Fruit fly (Drosophila melanogaster): Measurements from ENCODE around the gene CG13950.

Gene CG13950

dm6 chr2L:825768-826263, 34.2 kb upstream of the CG13950 start, which contains the start of the genes CG3862 and dock (continued):
- TF ChIP-seq HmgD (GFP tag; optimal IDR thresholded peaks at IDR 0.05) (peak; percentile 83), grau (tag; optimal IDR thresholded peaks at IDR 0.05) (peak; percentile 36), onecut (GFP tag; IDR thresholded peaks at IDR 0.05) (peak; percentile 44), HLHmδ (GFP tag; optimal IDR thresholded peaks at IDR 0.05) (peak; percentile 54), CG17612 (GFP tag; IDR thresholded peaks at IDR 0.05) (no peak), Usf (GFP tag; optimal IDR thresholded peaks at IDR 0.05) (no peak), Lhr (GFP tag; optimal IDR thresholded peaks at IDR 0.05) (peak; percentile 21), CG10979 (tag; optimal IDR thresholded peaks at IDR 0.05) (peak; percentile 43), seq (GFP tag; IDR thresholded peaks at IDR 0.05) (no peak), al (GFP tag; IDR thresholded peaks at IDR 0.05) (0 out of 2 replicates have a peak, but pooled peaks have one; percentile 33), CG10431 (GFP tag; optimal IDR thresholded peaks at IDR 0.05) (peak; percentile 38), CG12942 (GFP tag; optimal IDR thresholded peaks at IDR 0.05) (no peak), knrl (GFP tag; IDR thresholded peaks at IDR 0.05; ENCODE audit: partially characterized antibody) (peak; percentile 91), CG6272 (GFP tag; IDR thresholded peaks at IDR 0.05) (peak; percentile 63; the same call in 1 of the 2 replicates), trh (GFP tag; optimal IDR thresholded peaks at IDR 0.05) (no peak), bsh (GFP tag; optimal IDR thresholded peaks at IDR 0.05) (peak; percentile 7 to 46), repo (GFP tag; optimal IDR thresholded peaks at IDR 0.05) (peak; percentile 75), CG16779 (GFP tag; IDR thresholded peaks at IDR 0.05) (no peak), Lpt (GFP tag; optimal IDR thresholded peaks at IDR 0.05) (no peak), CG2889 (GFP tag; IDR thresholded peaks at IDR 0.05) (no peak), Chrac-16 (GFP tag; optimal IDR thresholded peaks at IDR 0.05) (peak; percentile 11), CG17328 (GFP tag; IDR thresholded peaks at IDR 0.05) (0 out of 2 replicates have a peak, but pooled peaks have one; percentile 4), Atf-2 (GFP tag; optimal IDR thresholded peaks at IDR 0.05) (peak; percentile 10), CG12744 (GFP tag; optimal IDR thresholded peaks at IDR 0.05) (no peak), oc (tag; optimal IDR thresholded peaks at IDR 0.05) (peak; percentile 56), CG5245 (GFP tag; optimal IDR thresholded peaks at IDR 0.05) (peak; percentile 41), Abd-B (GFP tag; optimal IDR thresholded peaks at IDR 0.05) (peak; percentile 39), slbo (GFP tag; IDR thresholded peaks at IDR 0.05) (peak; percentile 75), Pdp1 (GFP tag; optimal IDR thresholded peaks at IDR 0.05) (peak; percentile 52 to 86), CG10209 (GFP tag; optimal IDR thresholded peaks at IDR 0.05) (no peak), CG10147 (GFP tag; optimal IDR thresholded peaks at IDR 0.05) (peak; percentile 53), trem (tag; optimal IDR thresholded peaks at IDR 0.05) (peak; percentile 32), Vsx1 (GFP tag; optimal IDR thresholded peaks at IDR 0.05) (no peak), CG13894 (tag; optimal IDR thresholded peaks at IDR 0.05) (peak; percentile 37), CG13424 (tag; optimal IDR thresholded peaks at IDR 0.05) (peak; percentile 38), org-1 (GFP tag; optimal IDR thresholded peaks at IDR 0.05) (peak; percentile 0), tx (GFP tag; optimal IDR thresholded peaks at IDR 0.05) (peak; percentile 46), vvl (GFP tag; IDR thresholded peaks at IDR 0.05) (peak; percentile 40; the same call in 1 of the 2 replicates), kni (GFP tag; optimal IDR thresholded peaks at IDR 0.05) (peak; percentile 17), CG18476 (GFP tag; optimal IDR thresholded peaks at IDR 0.05) (no peak), Stat92E (GFP tag; optimal IDR thresholded peaks at IDR 0.05) (peak in 1 of 3 experiments; percentile 68), peb (GFP tag; IDR thresholded peaks at IDR 0.05) (no peak), pfk (GFP tag; optimal IDR thresholded peaks at IDR 0.05) (peak; percentile 12), H2.0 (GFP tag; IDR thresholded peaks at IDR 0.05) (no peak; the same call in 1 of the 2 replicates), dan (GFP tag; IDR thresholded peaks at IDR 0.05) (no peak), ewg (GFP tag; optimal IDR thresholded peaks at IDR 0.05) (peak; percentile 23), Hand (GFP tag; optimal IDR thresholded peaks at IDR 0.05) (no peak), gem (tag; optimal IDR thresholded peaks at IDR 0.05) (peak; percentile 19), CG14441 (GFP tag; IDR thresholded peaks at IDR 0.05) (no peak), fd102C (GFP tag; optimal IDR thresholded peaks at IDR 0.05) (no peak)

Measured in whole organism, embryonic.